Fruit fly (Drosophila melanogaster): Measurements from ENCODE around the gene CG6321.
A peak's percentile ranks its signal among the peaks of the same experiment; 100 is the strongest.

Gene CG6321

dm6 chr3L:11010410-11010827, 50.6 kb downstream of the CG6321 start (continued):
- TF ChIP-seq psq (GFP tag; optimal IDR thresholded peaks at IDR 0.05), result peak; percentile 31
- TF ChIP-seq Dfd (GFP tag; optimal IDR thresholded peaks at IDR 0.05), result no peak
- no peak for TF ChIP-seq pan (optimal IDR thresholded peaks at IDR 0.05)
- TF ChIP-seq dsf (GFP tag; optimal IDR thresholded peaks at IDR 0.05; ENCODE audit: borderline replicate concordance), result no peak
- TF ChIP-seq Vsx2 (GFP tag; optimal IDR thresholded peaks at IDR 0.05; ENCODE audit: partially characterized antibody), result peak; percentile 91
- peak; percentile 50 for TF ChIP-seq br (GFP tag; optimal IDR thresholded peaks at IDR 0.05)
- no peak for TF ChIP-seq ey (GFP tag; optimal IDR thresholded peaks at IDR 0.05)
- peak; percentile 11 for TF ChIP-seq Hnf4 (GFP tag; optimal IDR thresholded peaks at IDR 0.05)
- peak; percentile 63 for TF ChIP-seq Jra (GFP tag; optimal IDR thresholded peaks at IDR 0.05)
- peak; percentile 72 for TF ChIP-seq jim (GFP tag; optimal IDR thresholded peaks at IDR 0.05)
- peak; percentile 96 for TF ChIP-seq dl (GFP tag; optimal IDR thresholded peaks at IDR 0.05; ENCODE audit: insufficient read depth in 1 of 2, partially characterized antibody in 2 of 2)
- TF ChIP-seq Dif (GFP tag; optimal IDR thresholded peaks at IDR 0.05; ENCODE audit: partially characterized antibody), result peak; percentile 98
- TF ChIP-seq rgr (GFP tag; optimal IDR thresholded peaks at IDR 0.05), result peak; percentile 28
- peak; percentile 32 for TF ChIP-seq Hr78 (GFP tag; optimal IDR thresholded peaks at IDR 0.05)
- no peak for TF ChIP-seq sage (GFP tag; optimal IDR thresholded peaks at IDR 0.05)
